Worm (Caenorhabditis elegans): ENCODE data around the gene csb-1.

csb-1 gene

DNA sequence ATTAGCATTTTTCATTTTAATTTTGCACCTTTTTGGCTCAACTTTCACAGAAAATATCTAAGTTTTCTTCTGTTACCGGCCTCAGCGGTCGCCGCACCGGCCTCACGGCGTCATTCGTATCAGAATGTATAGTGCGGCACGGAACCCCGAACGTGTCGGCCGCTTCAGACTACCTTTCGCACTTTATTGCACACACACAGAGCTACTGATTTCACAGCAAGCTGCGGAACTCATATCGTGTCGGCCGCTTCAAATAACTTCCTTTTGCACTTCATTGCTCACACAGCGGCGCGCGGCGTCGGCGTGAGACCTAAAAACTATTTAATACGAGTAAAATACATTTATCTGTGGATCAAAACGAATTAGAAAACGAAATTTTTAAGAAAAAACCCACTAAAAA is 18.8 kb upstream of the csb-1 start:
- TF ChIP-seq F13H6.1 (tag; optimal IDR thresholded peaks at IDR 0.05) (no peak), unc-3 (GFP tag; conservative IDR thresholded peaks at IDR 0.05) (no peak), unc-3 (tag; optimal IDR thresholded peaks at IDR 0.05) (no peak)

- no peak for TF ChIP-seq ceh-9 (tag; optimal IDR thresholded peaks at IDR 0.05)
- TF ChIP-seq zip-5 (tag; optimal IDR thresholded peaks at IDR 0.05) = no peak
- TF ChIP-seq ceh-31 (tag; optimal IDR thresholded peaks at IDR 0.05) = no peak
- no peak for TF ChIP-seq sdc-2 (tag; optimal IDR thresholded peaks at IDR 0.05)
- peak; percentile 26 for TF ChIP-seq ref-2 (tag; optimal IDR thresholded peaks at IDR 0.05)
- no peak for TF ChIP-seq pqm-1 (tag; optimal IDR thresholded peaks at IDR 0.05)
- peak; percentile 29 for TF ChIP-seq pha-2 (tag; optimal IDR thresholded peaks at IDR 0.05)
- no peak for TF ChIP-seq ceh-2 (tag; optimal IDR thresholded peaks at IDR 0.05)
- no peak for TF ChIP-seq pros-1 (tag; optimal IDR thresholded peaks at IDR 0.05)
- TF ChIP-seq T23F11.4 (GFP tag; optimal IDR thresholded peaks at IDR 0.05) = no peak
- TF ChIP-seq ceh-34 (tag; optimal IDR thresholded peaks at IDR 0.05) = peak; percentile 54
- no peak for TF ChIP-seq mec-3 (tag; optimal IDR thresholded peaks at IDR 0.05; ENCODE audit: borderline replicate concordance)
Observed at ce11 chrX:15881027-15881426, 15.3 kb upstream of the csb-1 start.

DNA sequence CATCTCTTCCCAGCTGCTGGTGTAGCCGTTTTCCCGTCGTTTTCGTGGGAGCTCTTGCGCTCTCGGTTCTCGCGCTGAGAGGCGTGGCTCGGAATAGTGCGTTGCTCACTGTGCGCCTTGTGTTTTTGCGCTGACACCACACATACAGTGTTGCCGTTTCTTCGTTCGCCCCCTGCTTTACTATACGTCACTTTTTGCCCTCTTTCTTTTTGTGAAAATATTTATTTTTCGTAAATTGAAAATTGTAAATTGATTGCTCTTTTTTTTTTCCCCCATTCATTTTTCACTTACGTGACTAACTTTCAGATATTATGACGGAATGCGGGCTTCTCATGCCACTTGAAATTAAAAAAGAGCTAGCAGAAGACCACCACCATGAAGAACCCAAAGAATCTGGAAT is 13.1 kb upstream of the csb-1 start, which contains the start of gene gmeb-2:
Gene gmeb-2 (plus strand): TSS at position 301 of the 400 bp plus-strand sequence.
- no peak for TF ChIP-seq sox-4 (tag; optimal IDR thresholded peaks at IDR 0.05)

DNA sequence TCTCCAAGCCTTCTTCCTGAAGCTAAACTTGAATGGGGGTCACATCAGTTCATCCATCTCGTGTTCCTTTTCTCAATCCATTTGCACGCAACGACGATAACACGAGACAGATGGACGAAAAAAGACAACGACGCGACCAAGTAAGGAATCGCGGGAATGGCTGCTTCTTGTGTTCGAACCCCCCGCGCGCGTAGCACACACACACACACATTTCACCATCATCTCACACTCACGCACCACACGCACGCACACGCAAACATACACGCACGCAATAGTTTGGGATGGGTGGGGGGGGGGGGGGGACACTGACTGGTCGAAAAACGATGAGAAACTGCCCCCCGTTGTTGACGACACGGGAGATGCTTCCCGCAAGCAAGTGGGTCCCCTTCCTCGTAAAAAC is 11.2 kb upstream of the csb-1 start:
- TF ChIP-seq ama-1 (optimal IDR thresholded peaks at IDR 0.05) (no peak), hlh-30 (tag; optimal IDR thresholded peaks at IDR 0.05; ENCODE audit: insufficient read depth) (no peak), sox-2 (GFP tag; IDR thresholded peaks at IDR 0.05) (no peak), F13H6.1 (tag; optimal IDR thresholded peaks at IDR 0.05) (no peak), ceh-19 (GFP tag; optimal IDR thresholded peaks at IDR 0.05) (peak; percentile 21), che-1 (tag; optimal IDR thresholded peaks at IDR 0.05) (peak; percentile 29), mec-3 (tag; optimal IDR thresholded peaks at IDR 0.05; ENCODE audit: borderline replicate concordance) (no peak), ahr-1 (tag; optimal IDR thresholded peaks at IDR 0.05) (no peak), hlh-6 (tag; optimal IDR thresholded peaks at IDR 0.05) (no peak), unc-55 (GFP tag; optimal IDR thresholded peaks at IDR 0.05) (no peak), pha-2 (tag; optimal IDR thresholded peaks at IDR 0.05) (no peak), ceh-6 (GFP tag; optimal IDR thresholded peaks at IDR 0.05) (peak; percentile 29), nhr-11 (tag; optimal IDR thresholded peaks at IDR 0.05) (no peak), T23F11.4 (GFP tag; optimal IDR thresholded peaks at IDR 0.05) (peak; percentile 10), unc-3 (GFP tag; conservative IDR thresholded peaks at IDR 0.05) (no peak), unc-3 (tag; optimal IDR thresholded peaks at IDR 0.05) (no peak)

DNA sequence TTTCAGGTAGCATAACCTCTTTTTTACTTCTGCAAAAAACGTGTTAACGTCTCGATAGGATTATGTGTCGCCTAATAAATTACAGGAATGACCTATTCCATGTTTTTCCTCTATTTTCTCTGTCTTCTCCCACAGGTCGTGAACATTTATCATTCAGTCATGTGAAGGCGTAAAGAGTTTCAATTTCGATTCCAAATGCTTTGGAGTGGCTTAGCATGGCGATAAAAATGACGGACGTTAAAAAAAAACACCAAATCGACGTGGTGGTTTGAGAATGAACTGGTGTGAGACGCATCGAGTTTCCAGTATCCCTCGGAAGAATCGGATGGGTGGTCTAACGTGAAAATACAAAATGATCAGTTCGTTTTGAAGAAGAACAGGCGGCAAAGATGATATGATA is 3.9 kb upstream of the csb-1 start:
- TF ChIP-seq Y22D7AL.16 (tag; optimal IDR thresholded peaks at IDR 0.05) (no peak), ceh-34 (tag; optimal IDR thresholded peaks at IDR 0.05) (no peak), C38D4.7 (GFP tag; optimal IDR thresholded peaks at IDR 0.05) (no peak), ceh-48 (tag; optimal IDR thresholded peaks at IDR 0.05) (no peak), syd-9 (tag; optimal IDR thresholded peaks at IDR 0.05) (no peak), hlh-6 (tag; optimal IDR thresholded peaks at IDR 0.05) (no peak), pax-1 (tag; optimal IDR thresholded peaks at IDR 0.05) (no peak), zip-5 (tag; optimal IDR thresholded peaks at IDR 0.05) (no peak), F13H6.1 (tag; optimal IDR thresholded peaks at IDR 0.05) (no peak), elt-2 (tag; optimal IDR thresholded peaks at IDR 0.05) (no peak), hlh-13 (GFP tag; optimal IDR thresholded peaks at IDR 0.05) (no peak), K02D7.2 (tag; optimal IDR thresholded peaks at IDR 0.05) (no peak)

Data from whole organism, late embryonic.